Fruit fly (Drosophila melanogaster): ENCODE measurements around the gene Gr64a.

DNA sequence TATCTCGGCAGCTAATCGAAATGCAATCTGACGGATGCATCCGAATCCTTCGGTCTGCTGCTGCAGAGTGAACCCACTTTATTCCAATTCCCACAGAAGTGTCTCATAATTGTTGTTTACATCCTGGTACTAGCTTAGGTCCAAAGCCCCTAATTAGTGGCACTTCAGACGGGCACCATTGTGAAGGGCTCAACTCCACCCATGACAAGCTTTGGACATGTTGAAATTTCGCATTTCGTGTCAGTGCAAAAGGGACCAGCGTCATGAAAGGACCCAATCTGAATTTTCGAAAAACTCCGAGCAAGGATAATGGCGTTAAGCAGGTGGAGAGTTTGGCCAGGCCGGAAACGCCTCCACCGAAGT lies at the start of gene Gr64a:
- TF ChIP-seq eg (GFP tag; IDR thresholded peaks at IDR 0.05), result no peak
- no peak for TF ChIP-seq CG8319 (GFP tag; optimal IDR thresholded peaks at IDR 0.05)

All from whole organism, prepupa.